Worm (Caenorhabditis elegans) whole organism, L1 larva: ENCODE measurements around the gene nhr-210.

Experiments
- C16A3.4 ChIP-seq: fragments of 150-350 bp; optimal IDR thresholded peaks from 2 replicates; lab custom pipeline; 2014; ENCODE audit warnings: missing biosample characterization, missing genetic modification characterization
- F16B12.6 ChIP-seq: fragments of 150-350 bp; optimal IDR thresholded peaks from 2 replicates; lab custom pipeline; 2014; ENCODE audit warnings: missing biosample characterization, missing genetic modification characterization
- aha-1 ChIP-seq: fragments of 150-350 bp; optimal IDR thresholded peaks from 2 replicates; lab custom pipeline; 2014; ENCODE audit warnings: missing biosample characterization, missing genetic modification characterization
- alr-1 ChIP-seq: fragments of 200-800 bp; sonication (Bioruptor generic); optimal IDR thresholded peaks from 2 replicates; lab custom pipeline; 2018; ENCODE audit warnings: borderline replicate concordance, mild to moderate bottlenecking, missing genetic modification characterization, missing compliant biosample characterization
- aly-2 ChIP-seq: fragments of 150-350 bp; optimal IDR thresholded peaks from 2 replicates; lab custom pipeline; 2014; ENCODE audit warnings: missing biosample characterization, missing genetic modification characterization
- ama-1 ChIP-seq: fragments of 150-350 bp; optimal IDR thresholded peaks from 2 replicates; lab custom pipeline; 2014
- blmp-1 ChIP-seq: fragments of 150-350 bp; optimal IDR thresholded peaks from 2 replicates; lab custom pipeline; 2014; ENCODE audit warnings: missing biosample characterization, missing genetic modification characterization
- ceh-82 ChIP-seq, 3 experiments: fragments of 150-350 bp in 1 of 3; sonication (generic microtip) in 2 of 3; optimal IDR thresholded peaks; 2 replicates each; lab custom pipeline; 2014 to 2017; ENCODE audit warnings: missing biosample characterization in 3 of 3, missing genetic modification characterization in 3 of 3
- ces-1 ChIP-seq: fragments of 150-350 bp; optimal IDR thresholded peaks from 2 replicates; lab custom pipeline; 2014; ENCODE audit warnings: missing biosample characterization, missing genetic modification reagents, missing genetic modification characterization
- dpl-1 ChIP-seq, 3 experiments: fragments of 150-350 bp in 2 of 3; sonication (generic microtip) in 1 of 3; optimal IDR thresholded peaks; 2 replicates each; lab custom pipeline; 2014 to 2017; ENCODE audit warnings: missing biosample characterization in 3 of 3, missing genetic modification characterization in 3 of 3, missing genetic modification reagents in 3 of 3
- efl-1 ChIP-seq, 4 experiments: fragments of 150-350 bp; optimal IDR thresholded peaks in 3 of 4; peaks in 1 of 4; 1 replicate in 1 of 4; 2 replicates in 3 of 4; lab custom pipeline; 2014; ENCODE audit warnings: missing biosample characterization in 2 of 4, missing genetic modification characterization in 2 of 4, missing genetic modification reagents in 2 of 4
- egl-13 ChIP-seq: sonication (generic microtip); optimal IDR thresholded peaks from 2 replicates; lab custom pipeline; 2016; ENCODE audit warnings: missing genotype, missing genetic modification reagents, missing genetic modification characterization, missing compliant biosample characterization
- egl-27 ChIP-seq, 2 experiments: fragments of 150-350 bp in 1 of 2; sonication (generic microtip); optimal IDR thresholded peaks; 3 replicates each; lab custom pipeline; 2017 to 2018; ENCODE audit warnings: missing biosample characterization in 2 of 2, missing genetic modification characterization in 2 of 2, missing genetic modification reagents in 2 of 2
- elt-2 ChIP-seq: sonication (generic microtip); optimal IDR thresholded peaks from 2 replicates; lab custom pipeline; 2016; ENCODE audit warnings: missing genetic modification characterization, mild to moderate bottlenecking, inconsistent platforms, missing compliant biosample characterization, missing genetic modification reagents
- elt-3 ChIP-seq, 6 experiments: fragments of 150-350 bp in 1 of 6; sonication (generic microtip); optimal IDR thresholded peaks; 2 replicates each; lab custom pipeline; 2017 to 2018; ENCODE audit warnings: missing biosample characterization in 6 of 6, missing genetic modification characterization in 6 of 6, inconsistent platforms in 1 of 6
- fkh-8 ChIP-seq: sonication (generic microtip); optimal IDR thresholded peaks from 2 replicates; lab custom pipeline; 2016; ENCODE audit warnings: mild to moderate bottlenecking, missing genetic modification characterization, missing compliant biosample characterization
- fos-1 ChIP-seq: fragments of 150-350 bp; optimal IDR thresholded peaks from 2 replicates; lab custom pipeline; 2014; ENCODE audit warnings: missing biosample characterization, missing genetic modification characterization
- grh-1 ChIP-seq: fragments of 200-800 bp; sonication (Bioruptor generic); IDR thresholded peaks from 2 replicates; pipeline ENCODE4 v1.3.6; 2022; ENCODE audit warnings: missing genetic modification reagents, missing genetic modification characterization, missing compliant biosample characterization
- hlh-4 ChIP-seq: sonication (generic microtip); optimal IDR thresholded peaks from 2 replicates; lab custom pipeline; 2016; ENCODE audit warnings: mild to moderate bottlenecking, missing genetic modification characterization, missing compliant biosample characterization
- hpl-2 ChIP-seq: fragments of 150-350 bp; optimal IDR thresholded peaks from 2 replicates; lab custom pipeline; 2014; ENCODE audit warnings: missing biosample characterization, missing genetic modification reagents, missing genetic modification characterization
- irx-1 ChIP-seq: sonication (generic microtip); optimal IDR thresholded peaks from 2 replicates; lab custom pipeline; 2016; ENCODE audit warnings: missing genetic modification characterization, missing compliant biosample characterization
- jun-1 ChIP-seq: fragments of 150-350 bp; optimal IDR thresholded peaks from 2 replicates; lab custom pipeline; 2014; ENCODE audit warnings: missing biosample characterization, missing genetic modification reagents, missing genetic modification characterization
- lin-14 ChIP-seq: fragments of 200-800 bp; sonication (Bioruptor generic); optimal IDR thresholded peaks from 2 replicates; lab custom pipeline; 2018; ENCODE audit warnings: mild to moderate bottlenecking, missing genetic modification characterization, moderate library complexity, missing compliant biosample characterization
- lin-35 ChIP-seq, 2 experiments: fragments of 150-350 bp; optimal IDR thresholded peaks; 2 replicates each; lab custom pipeline; 2014; ENCODE audit warnings: missing biosample characterization in 2 of 2, missing genetic modification characterization in 2 of 2, missing genetic modification reagents in 2 of 2
- lsy-2 ChIP-seq, 2 experiments: fragments of 150-350 bp; optimal IDR thresholded peaks; 2 replicates each; lab custom pipeline; 2014; ENCODE audit warnings: missing biosample characterization in 2 of 2, missing genetic modification characterization in 2 of 2
- mdl-1 ChIP-seq, 2 experiments: fragments of 150-350 bp; optimal IDR thresholded peaks; 2 replicates each; lab custom pipeline; 2014 to 2017; ENCODE audit warnings: missing biosample characterization in 2 of 2, missing genetic modification characterization in 2 of 2, inconsistent platforms in 1 of 2
- mep-1 ChIP-seq: fragments of 150-350 bp; optimal IDR thresholded peaks from 2 replicates; lab custom pipeline; 2014; ENCODE audit warnings: missing biosample characterization, missing genetic modification characterization
- nhr-11 ChIP-seq: fragments of 150-350 bp; optimal IDR thresholded peaks from 2 replicates; lab custom pipeline; 2014; ENCODE audit warnings: missing biosample characterization, missing genetic modification characterization
- nhr-19 ChIP-seq: fragments of 200-800 bp; sonication (Bioruptor generic); conservative IDR thresholded peaks from 2 replicates; pipeline ENCODE4 v1.3.6; 2022; ENCODE audit warnings: missing genetic modification characterization, missing compliant biosample characterization
- nhr-20 ChIP-seq: sonication (generic microtip); optimal IDR thresholded peaks from 2 replicates; lab custom pipeline; 2016; ENCODE audit warnings: mild to moderate bottlenecking, missing genetic modification characterization, missing compliant biosample characterization
- nhr-71 ChIP-seq: sonication (generic microtip); optimal IDR thresholded peaks from 2 replicates; lab custom pipeline; 2016; ENCODE audit warnings: mild to moderate bottlenecking, missing genetic modification characterization, moderate library complexity, missing compliant biosample characterization
- nhr-77 ChIP-seq: fragments of 150-350 bp; optimal IDR thresholded peaks from 2 replicates; lab custom pipeline; 2014; ENCODE audit warnings: missing biosample characterization, missing genetic modification characterization
- nhr-85 ChIP-seq: sonication (generic microtip); peaks from one replicate; lab custom pipeline; 2016; ENCODE audit warnings: missing genetic modification characterization, inconsistent platforms, missing compliant biosample characterization
- nhr-90 ChIP-seq: sonication (generic microtip); optimal IDR thresholded peaks from 2 replicates; lab custom pipeline; 2016; ENCODE audit warnings: mild to moderate bottlenecking, missing genetic modification characterization, missing compliant biosample characterization; ENCODE audit not compliant: poor library complexity
- pqm-1 ChIP-seq: sonication (generic microtip); optimal IDR thresholded peaks from 3 replicates; lab custom pipeline; 2017; ENCODE audit warnings: missing biosample characterization, missing genetic modification characterization
- rnt-1 ChIP-seq: sonication (generic microtip); optimal IDR thresholded peaks from 2 replicates; lab custom pipeline; 2016; ENCODE audit warnings: mild to moderate bottlenecking, missing genetic modification characterization, moderate library complexity, missing compliant biosample characterization
- skn-1 ChIP-seq: fragments of 150-350 bp; optimal IDR thresholded peaks from 2 replicates; lab custom pipeline; 2014; ENCODE audit warnings: missing biosample characterization, missing genetic modification characterization
- snu-23 ChIP-seq: sonication (generic microtip); optimal IDR thresholded peaks from 2 replicates; lab custom pipeline; 2016; ENCODE audit warnings: missing genetic modification characterization, missing compliant biosample characterization
- sptf-1 ChIP-seq: fragments of 150-350 bp; optimal IDR thresholded peaks from 2 replicates; lab custom pipeline; 2014; ENCODE audit warnings: missing biosample characterization, missing genetic modification characterization
- swsn-7 ChIP-seq: sonication (generic microtip); optimal IDR thresholded peaks from 2 replicates; lab custom pipeline; 2016; ENCODE audit warnings: missing genetic modification characterization, missing compliant biosample characterization
- tbx-2 ChIP-seq: sonication (generic microtip); optimal IDR thresholded peaks from 2 replicates; lab custom pipeline; 2016; ENCODE audit warnings: missing genetic modification characterization, missing compliant biosample characterization
- unc-86 ChIP-seq: sonication (generic microtip); optimal IDR thresholded peaks from 2 replicates; lab custom pipeline; 2016; ENCODE audit warnings: missing genetic modification characterization, missing compliant biosample characterization
- ztf-11 ChIP-seq, 2 experiments: sonication (generic microtip); optimal IDR thresholded peaks; 2 replicates each; lab custom pipeline; 2016 to 2017; ENCODE audit warnings: missing genetic modification characterization in 2 of 2, missing biosample characterization in 1 of 2, missing compliant biosample characterization in 1 of 2
- ztf-4 ChIP-seq: fragments of 150-350 bp; optimal IDR thresholded peaks from 2 replicates; lab custom pipeline; 2014; ENCODE audit warnings: missing biosample characterization, missing genetic modification characterization

Gene nhr-210

ce11 chrV:534176-534575, 14.8 kb upstream of the nhr-210 start, which contains the start of gene nhr-132 (continued):
- TF ChIP-seq ama-1 (lab: Kevin White, UChicago) (no peak), nhr-77 (tag; lab: Kevin White, UChicago) (peak; percentile 28)

DNA sequence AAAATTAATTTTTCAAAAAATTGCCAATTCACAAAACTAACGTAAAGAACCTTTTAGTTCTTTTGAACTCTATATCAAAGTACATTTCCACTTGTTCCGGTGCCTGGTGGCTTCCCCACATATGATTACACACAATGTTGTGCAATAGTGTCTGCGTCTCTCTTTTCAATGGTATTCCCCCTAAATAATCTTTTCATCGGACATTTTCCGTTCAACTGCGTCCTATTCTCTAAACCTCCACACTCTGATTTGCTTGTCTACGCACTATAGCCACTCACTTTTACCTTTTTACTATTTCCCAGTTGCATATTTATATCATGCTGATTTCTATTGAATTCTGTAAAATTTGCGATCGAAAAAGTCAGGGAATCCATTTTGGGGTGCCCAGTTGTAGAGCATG, 12.7 kb upstream of the nhr-210 start, which contains the start of gene nhr-58:
Gene nhr-58 (plus strand): TSS at position 214 of the 400 bp plus-strand sequence.
- peak; percentile 64 for TF ChIP-seq mep-1
- TF ChIP-seq nhr-85 (tag; lab: Kevin White, UChicago), result peak; percentile 83
- TF ChIP-seq swsn-7 (tag; lab: Kevin White, UChicago), result peak; percentile 3
- peak; percentile 43 for TF ChIP-seq skn-1 (tag; lab: Kevin White, UChicago)
- peak; percentile 45 for TF ChIP-seq rnt-1 (tag; lab: Kevin White, UChicago)
- TF ChIP-seq snu-23, result peak; percentile 72
- no peak for TF ChIP-seq aha-1 (tag; lab: Kevin White, UChicago)
- peak; percentile 90 for TF ChIP-seq blmp-1
- TF ChIP-seq fkh-8 (tag; lab: Kevin White, UChicago), result peak; percentile 75
- no peak for TF ChIP-seq lsy-2 (tag; optimal IDR thresholded peaks at IDR 0.05; lab: Kevin White, UChicago)
- peak in 1 of 2 experiments; percentile 59 for TF ChIP-seq lin-35 (GFP tag; optimal IDR thresholded peaks at IDR 0.05; lab: Kevin White, UChicago)
- no peak for TF ChIP-seq F16B12.6 (tag; lab: Kevin White, UChicago)
- TF ChIP-seq elt-3 (tag; optimal IDR thresholded peaks at IDR 0.05; lab: Kevin White, UChicago), result peak in 2 of 6 experiments; percentile 18 to 29
- TF ChIP-seq fos-1 (tag; lab: Kevin White, UChicago), result peak; percentile 6
- TF ChIP-seq elt-2 (tag; lab: Kevin White, UChicago), result peak; percentile 65
- TF ChIP-seq efl-1 (optimal IDR thresholded peaks at IDR 0.05; lab: Kevin White, UChicago), result peak; percentile 26 to 27
- TF ChIP-seq efl-1 (GFP tag; optimal IDR thresholded peaks at IDR 0.05 in 1 of 2; lab: Kevin White, UChicago), result no peak
- peak in 1 of 2 experiments; percentile 71 for TF ChIP-seq mdl-1 (tag; optimal IDR thresholded peaks at IDR 0.05; lab: Kevin White, UChicago)
- peak; percentile 99 for TF ChIP-seq lin-14 (GFP tag; lab: Kevin White, UChicago)
- peak; percentile 70 to 83 for TF ChIP-seq egl-27 (tag; optimal IDR thresholded peaks at IDR 0.05; lab: Kevin White, UChicago)
- TF ChIP-seq nhr-71 (tag; lab: Kevin White, UChicago), result peak; percentile 76
- TF ChIP-seq nhr-20 (tag; lab: Kevin White, UChicago), result peak; percentile 77
- TF ChIP-seq ces-1, result no peak
- no peak for TF ChIP-seq aly-2 (tag; lab: Kevin White, UChicago)
- TF ChIP-seq alr-1, result no peak
- no peak for TF ChIP-seq egl-13
- TF ChIP-seq sptf-1, result no peak
- peak; percentile 27 for TF ChIP-seq nhr-90 (tag; lab: Kevin White, UChicago)
- TF ChIP-seq ceh-82 (tag; optimal IDR thresholded peaks at IDR 0.05; lab: Kevin White, UChicago), result peak in 2 of 3 experiments; percentile 12 to 54
- TF ChIP-seq hpl-2, result no peak
- peak; percentile 20 for TF ChIP-seq C16A3.4 (tag; lab: Kevin White, UChicago)
- peak in 2 of 3 experiments; percentile 8 to 17 for TF ChIP-seq dpl-1 (GFP tag; optimal IDR thresholded peaks at IDR 0.05; lab: Kevin White, UChicago)
- TF ChIP-seq nhr-77 (tag; lab: Kevin White, UChicago), result peak; percentile 64
- TF ChIP-seq nhr-19 (GFP tag; lab: Robert Waterston, UW), result peak; percentile 58
- peak; percentile 23 for TF ChIP-seq tbx-2 (tag; lab: Kevin White, UChicago)
- TF ChIP-seq grh-1 (GFP tag; lab: Robert Waterston, UW), result no peak
- peak; percentile 66 for TF ChIP-seq jun-1 (tag; lab: Kevin White, UChicago)
- no peak for TF ChIP-seq irx-1 (tag; lab: Kevin White, UChicago)
- no peak for TF ChIP-seq ztf-11 (tag; optimal IDR thresholded peaks at IDR 0.05; lab: Kevin White, UChicago)
- TF ChIP-seq ztf-4, result peak; percentile 27
- no peak for TF ChIP-seq pqm-1 (tag; lab: Kevin White, UChicago)
- TF ChIP-seq unc-86 (tag; lab: Kevin White, UChicago), result no peak
- TF ChIP-seq hlh-4 (tag; lab: Kevin White, UChicago), result no peak
- peak; percentile 59 for TF ChIP-seq nhr-11 (tag; lab: Kevin White, UChicago)
